Fruit fly (Drosophila melanogaster) S2 (cell line): Measurements from ENCODE around the gene Gorab.

Experiments used
- CG8478 ChIP-seq: fragments of >200 bp; optimal IDR thresholded peaks from 2 replicates; lab custom pipeline; 2018
- CTCF ChIP-seq, 2 experiments: fragments of >200 bp; optimal IDR thresholded peaks; 2 replicates each; lab custom pipeline; 2018

- TF ChIP-seq CG8478 (lab: Kevin White, UChicago) (no peak), CTCF (optimal IDR thresholded peaks at IDR 0.05; lab: Kevin White, UChicago) (no peak)
These were observed 41.8 kb downstream of the Gorab start for dm6 chr3L:17386612-17387382.
